Worm (Caenorhabditis elegans) whole organism, midembryonic: ENCODE data around the gene Y41D4B.1.
A peak's percentile ranks its signal among the peaks of the same experiment; 100 is the strongest.
"Not testable (repeated sequence)": the region's sequence is repeated elsewhere in the genome, so short reads cannot be mapped to it uniquely, and the experiment has no call there.

ENCODE experiments used
- T22C8.4 ChIP-seq: fragments of 200-800 bp; sonication (Bioruptor generic); IDR thresholded peaks from 2 replicates; pipeline ENCODE4 v1.3.6; 2022; ENCODE audit warnings: missing genetic modification characterization, missing compliant biosample characterization
- cog-1 ChIP-seq: sonication (generic microtip); optimal IDR thresholded peaks from 2 replicates; lab custom pipeline; 2016; ENCODE audit warnings: missing genetic modification characterization, missing compliant biosample characterization
- flt-1 ChIP-seq: fragments of 200-800 bp; sonication (Bioruptor generic); IDR thresholded peaks from 2 replicates; pipeline ENCODE4 v1.3.6; 2022; ENCODE audit warnings: missing genetic modification characterization, missing compliant biosample characterization
- klf-2 ChIP-seq: fragments of 200-800 bp; sonication (Bioruptor generic); conservative IDR thresholded peaks from 2 replicates; pipeline ENCODE4 v1.3.6; 2022; ENCODE audit warnings: missing genetic modification reagents, missing genetic modification characterization, missing compliant biosample characterization
- med-1 ChIP-seq: sonication (generic microtip); optimal IDR thresholded peaks from 2 replicates; lab custom pipeline; 2017; ENCODE audit warnings: missing genetic modification characterization, mild to moderate bottlenecking, missing compliant biosample characterization, antibody characterized with exemption, missing genetic modification reagents; ENCODE audit not compliant: insufficient read depth
- ref-1 ChIP-seq: fragments of 200-800 bp; sonication (Bioruptor generic); conservative IDR thresholded peaks from 2 replicates; pipeline ENCODE4 v1.3.6; 2022; ENCODE audit warnings: missing genetic modification reagents, missing genetic modification characterization, missing compliant biosample characterization
- tab-1 ChIP-seq: fragments of 200-800 bp; sonication (Bioruptor generic); IDR thresholded peaks from 2 replicates; pipeline ENCODE4 v1.3.6; 2022; ENCODE audit warnings: missing genetic modification characterization, missing compliant biosample characterization
- ztf-23 ChIP-seq: fragments of 200-800 bp; sonication (Bioruptor generic); IDR thresholded peaks from 2 replicates; pipeline ENCODE4 v1.3.6; 2022; ENCODE audit warnings: missing genetic modification reagents, missing genetic modification characterization, missing compliant biosample characterization
- ztf-29 ChIP-seq: fragments of 200-800 bp; sonication (Bioruptor generic); IDR thresholded peaks from 2 replicates; pipeline ENCODE4 v1.3.6; 2022; ENCODE audit warnings: missing genetic modification reagents, missing genetic modification characterization, missing compliant biosample characterization

Gene Y41D4B.1

DNA sequence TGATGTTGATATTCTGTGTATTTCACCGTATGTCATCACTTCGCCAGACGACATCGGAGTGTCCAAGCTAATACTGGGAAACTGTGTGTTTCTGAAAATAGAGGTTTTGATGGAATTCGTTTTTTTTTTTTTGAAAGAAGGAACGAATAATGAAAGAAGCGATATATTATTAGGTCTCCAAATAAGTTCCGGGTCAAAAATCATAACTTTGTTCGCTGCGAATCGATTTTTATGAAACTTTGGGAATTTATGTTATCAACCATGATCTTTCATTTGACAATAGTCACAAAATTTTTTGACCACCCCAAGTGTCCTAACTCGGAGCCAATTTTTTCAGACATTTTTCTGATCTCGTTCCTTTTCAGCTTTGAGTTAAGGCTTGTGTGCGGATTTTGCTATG lies 27.3 kb upstream of the Y41D4B.1 start, which contains the start of gene nhr-274:
nhr-274 (minus strand) TSS at position 101 of the 400 bp plus-strand sequence.
- not testable (repeated sequence) for TF ChIP-seq ztf-23 (GFP tag; lab: Robert Waterston, UW); flt-1 (GFP tag; lab: Robert Waterston, UW); med-1 (GFP tag; lab: Kevin White, UChicago)

ce11 chrIV:1649349-1649748 lies 23.1 kb upstream of the Y41D4B.1 start:
- TF ChIP-seq ref-1 (GFP tag; lab: Robert Waterston, UW): no peak
- TF ChIP-seq tab-1: no peak

- TF ChIP-seq klf-2 (GFP tag; lab: Robert Waterston, UW) (no peak), ztf-29 (no peak), ref-1 (GFP tag; lab: Robert Waterston, UW) (no peak), flt-1 (GFP tag; lab: Robert Waterston, UW) (no peak), T22C8.4 (GFP tag; lab: Robert Waterston, UW) (no peak), med-1 (GFP tag; lab: Kevin White, UChicago) (no peak)
Measured at ce11 chrIV:1649794-1650193, 22.7 kb upstream of the Y41D4B.1 start.

ce11 chrIV:1655312-1655711 lies 17.2 kb upstream of the Y41D4B.1 start:
- TF ChIP-seq klf-2 (GFP tag; lab: Robert Waterston, UW): no peak
- no peak for TF ChIP-seq tab-1

- TF ChIP-seq ztf-29: no peak
- no peak for TF ChIP-seq flt-1 (GFP tag; lab: Robert Waterston, UW)
- no peak for TF ChIP-seq ref-1 (GFP tag; lab: Robert Waterston, UW)
- TF ChIP-seq T22C8.4 (GFP tag; lab: Robert Waterston, UW): no peak
- TF ChIP-seq klf-2 (GFP tag; lab: Robert Waterston, UW): no peak
Measured at ce11 chrIV:1657069-1657468, 15.4 kb upstream of the Y41D4B.1 start.

ce11 chrIV:1659045-1659741 lies 13.3 kb upstream of the Y41D4B.1 start, which contains the start of gene rps-28:
rps-28 (plus strand) TSS chrIV:1659691.
- TF ChIP-seq ztf-23 (GFP tag; lab: Robert Waterston, UW) (peak; percentile 96), flt-1 (GFP tag; lab: Robert Waterston, UW) (peak; percentile 92), tab-1 (peak; percentile 83; the same call in 1 of the 2 replicates), cog-1 (peak; percentile 92), ref-1 (GFP tag; lab: Robert Waterston, UW) (peak; percentile 48; the same call in 1 of the 2 replicates), klf-2 (GFP tag; lab: Robert Waterston, UW) (peak; percentile 78), ztf-29 (peak; percentile 79), T22C8.4 (GFP tag; lab: Robert Waterston, UW) (peak; percentile 78), med-1 (GFP tag; lab: Kevin White, UChicago) (peak; percentile 74)

DNA sequence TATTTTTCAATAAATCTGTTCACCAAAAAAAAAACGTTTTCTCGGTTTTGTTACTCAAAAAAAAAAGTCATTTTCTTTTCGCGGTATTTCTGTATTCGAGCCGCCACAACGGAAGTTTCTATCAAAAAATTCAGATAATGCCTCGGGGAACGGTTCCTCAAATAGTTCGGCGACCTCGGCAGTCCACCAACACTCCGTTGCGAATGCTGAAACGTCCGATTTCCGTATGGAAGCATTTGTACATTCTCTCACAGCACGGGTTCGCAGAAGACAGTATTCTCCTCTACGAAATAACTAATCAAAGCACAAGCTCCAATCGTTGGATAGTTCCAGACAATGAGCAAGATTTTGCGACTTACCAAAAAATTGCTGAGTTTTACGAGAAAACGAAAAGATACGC lies 12.5 kb upstream of the Y41D4B.1 start, which contains the start of gene Y41D4B.4:
Y41D4B.4 (plus strand) TSS at position 133 of the 400 bp plus-strand sequence.
- TF ChIP-seq tab-1: no peak
- no peak for TF ChIP-seq klf-2 (GFP tag; lab: Robert Waterston, UW)
- no peak for TF ChIP-seq ztf-23 (GFP tag; lab: Robert Waterston, UW)
- no peak for TF ChIP-seq T22C8.4 (GFP tag; lab: Robert Waterston, UW)
- no peak for TF ChIP-seq cog-1
- no peak for TF ChIP-seq med-1 (GFP tag; lab: Kevin White, UChicago)
- no peak for TF ChIP-seq ztf-29
- TF ChIP-seq flt-1 (GFP tag; lab: Robert Waterston, UW): no peak
- TF ChIP-seq ref-1 (GFP tag; lab: Robert Waterston, UW): no peak

ce11 chrIV:1660735-1661134 lies 11.8 kb upstream of the Y41D4B.1 start:
- TF ChIP-seq ref-1 (GFP tag; lab: Robert Waterston, UW) (no peak), cog-1 (no peak), tab-1 (no peak), flt-1 (GFP tag; lab: Robert Waterston, UW) (no peak), ztf-29 (no peak)

- TF ChIP-seq T22C8.4 (GFP tag; lab: Robert Waterston, UW) (no peak), med-1 (GFP tag; lab: Kevin White, UChicago) (no peak), klf-2 (GFP tag; lab: Robert Waterston, UW) (no peak), ztf-23 (GFP tag; lab: Robert Waterston, UW) (no peak), flt-1 (GFP tag; lab: Robert Waterston, UW) (no peak)
Measured at ce11 chrIV:1662872-1663271, 9.6 kb upstream of the Y41D4B.1 start.

- TF ChIP-seq ref-1 (GFP tag; lab: Robert Waterston, UW) (no peak), tab-1 (no peak), med-1 (GFP tag; lab: Kevin White, UChicago) (no peak), ztf-23 (GFP tag; lab: Robert Waterston, UW) (no peak), ztf-29 (no peak), klf-2 (GFP tag; lab: Robert Waterston, UW) (no peak), flt-1 (GFP tag; lab: Robert Waterston, UW) (no peak), T22C8.4 (GFP tag; lab: Robert Waterston, UW) (no peak), cog-1 (no peak)
Measured at ce11 chrIV:1676926-1677325, 4.4 kb downstream of the Y41D4B.1 start.
